Worm (Caenorhabditis elegans): ENCODE results near the gene gcy-23.
A peak's percentile ranks its signal among the peaks of the same experiment; 100 is the strongest.

gcy-23 gene

ce11 chrIV:3311243-3311642 is 22.1 kb upstream of the gcy-23 start, which contains the start of gene zip-11:
Gene zip-11 (plus strand): TSS chrIV:3311276.
- peak; percentile 31 for TF ChIP-seq ceh-48 (tag; optimal IDR thresholded peaks at IDR 0.05)
- no peak for TF ChIP-seq che-1 (tag; optimal IDR thresholded peaks at IDR 0.05)
- TF ChIP-seq npax-4 (tag; optimal IDR thresholded peaks at IDR 0.05): no peak
- TF ChIP-seq lim-6 (tag; optimal IDR thresholded peaks at IDR 0.05): no peak
- no peak for TF ChIP-seq hlh-13 (GFP tag; optimal IDR thresholded peaks at IDR 0.05)
- TF ChIP-seq ets-4 (tag; optimal IDR thresholded peaks at IDR 0.05): peak; percentile 30
- no peak for TF ChIP-seq ceh-6 (GFP tag; optimal IDR thresholded peaks at IDR 0.05)
- TF ChIP-seq hlh-15 (tag; optimal IDR thresholded peaks at IDR 0.05): no peak
- no peak for TF ChIP-seq hlh-6 (tag; optimal IDR thresholded peaks at IDR 0.05)
- TF ChIP-seq rnt-1 (tag; optimal IDR thresholded peaks at IDR 0.05): peak; percentile 64
- TF ChIP-seq dve-1 (tag; optimal IDR thresholded peaks at IDR 0.05): no peak
- TF ChIP-seq ceh-18 (tag; optimal IDR thresholded peaks at IDR 0.05): peak; percentile 65
- no peak for TF ChIP-seq ttx-3 (tag; optimal IDR thresholded peaks at IDR 0.05)
- TF ChIP-seq tbx-7 (tag; optimal IDR thresholded peaks at IDR 0.05): no peak
- TF ChIP-seq ref-2 (tag; optimal IDR thresholded peaks at IDR 0.05): peak; percentile 14
- peak; percentile 15 for TF ChIP-seq tbx-2 (tag; optimal IDR thresholded peaks at IDR 0.05)
- peak; percentile 72 for TF ChIP-seq ceh-31 (tag; optimal IDR thresholded peaks at IDR 0.05)
- peak; percentile 0 for TF ChIP-seq ceh-34 (tag; optimal IDR thresholded peaks at IDR 0.05)
- TF ChIP-seq pha-4 (tag; optimal IDR thresholded peaks at IDR 0.05): no peak
- no peak for TF ChIP-seq sox-4 (tag; optimal IDR thresholded peaks at IDR 0.05)
- peak; percentile 10 for TF ChIP-seq nfya-1 (tag; optimal IDR thresholded peaks at IDR 0.05)
- TF ChIP-seq pros-1 (tag; optimal IDR thresholded peaks at IDR 0.05): no peak
- peak; percentile 73 for TF ChIP-seq unc-55 (GFP tag; optimal IDR thresholded peaks at IDR 0.05)

ce11 chrIV:3310662-3311219 is 21.6 kb upstream of the gcy-23 start:
- peak; percentile 42 for TF ChIP-seq elt-2 (tag; optimal IDR thresholded peaks at IDR 0.05)
- TF ChIP-seq C08G9.2 (tag; optimal IDR thresholded peaks at IDR 0.05): no peak

- no peak for TF ChIP-seq hlh-13 (GFP tag; optimal IDR thresholded peaks at IDR 0.05)
- TF ChIP-seq fkh-10 (GFP tag; optimal IDR thresholded peaks at IDR 0.05): no peak
- no peak for TF ChIP-seq pha-4 (tag; optimal IDR thresholded peaks at IDR 0.05)
- no peak for TF ChIP-seq sox-2 (GFP tag; IDR thresholded peaks at IDR 0.05)
- no peak for TF ChIP-seq pqm-1 (tag; optimal IDR thresholded peaks at IDR 0.05)
- no peak for TF ChIP-seq unc-42 (tag; optimal IDR thresholded peaks at IDR 0.05)
- no peak for TF ChIP-seq unc-55 (GFP tag; optimal IDR thresholded peaks at IDR 0.05)
- no peak for TF ChIP-seq unc-86 (tag; optimal IDR thresholded peaks at IDR 0.05)
- TF ChIP-seq lin-11 (tag; optimal IDR thresholded peaks at IDR 0.05): no peak
- TF ChIP-seq syd-9 (tag; optimal IDR thresholded peaks at IDR 0.05): no peak
These were observed 19.7 kb upstream of the gcy-23 start for ce11 chrIV:3308885-3309284.

ce11 chrIV:3307463-3307862 is 18.3 kb upstream of the gcy-23 start, which contains the start of gene W08E12.9:
Gene W08E12.9 (minus strand): TSS chrIV:3307563.
- TF ChIP-seq npax-4 (tag; optimal IDR thresholded peaks at IDR 0.05): no peak
- no peak for TF ChIP-seq dve-1 (tag; optimal IDR thresholded peaks at IDR 0.05)
- TF ChIP-seq unc-42 (tag; optimal IDR thresholded peaks at IDR 0.05): no peak
- TF ChIP-seq rnt-1 (tag; optimal IDR thresholded peaks at IDR 0.05): no peak
- no peak for TF ChIP-seq pqm-1 (tag; optimal IDR thresholded peaks at IDR 0.05)
- TF ChIP-seq elt-4 (tag; optimal IDR thresholded peaks at IDR 0.05): no peak
- TF ChIP-seq unc-55 (GFP tag; optimal IDR thresholded peaks at IDR 0.05): no peak

ce11 chrIV:3305575-3305974 is 16.4 kb upstream of the gcy-23 start, which contains the start of gene W08E12.2:
Gene W08E12.2 (plus strand): TSS chrIV:3305875.
- TF ChIP-seq C08G9.2 (tag; optimal IDR thresholded peaks at IDR 0.05): no peak
- TF ChIP-seq nhr-232 (tag; optimal IDR thresholded peaks at IDR 0.05): no peak
- TF ChIP-seq ttx-3 (tag; optimal IDR thresholded peaks at IDR 0.05): no peak
- no peak for TF ChIP-seq madf-2 (tag; optimal IDR thresholded peaks at IDR 0.05)
- TF ChIP-seq K02D7.2 (tag; optimal IDR thresholded peaks at IDR 0.05): no peak
- no peak for TF ChIP-seq unc-42 (tag; optimal IDR thresholded peaks at IDR 0.05)
- no peak for TF ChIP-seq unc-3 (GFP tag; conservative IDR thresholded peaks at IDR 0.05)
- no peak for TF ChIP-seq unc-3 (tag; optimal IDR thresholded peaks at IDR 0.05)
- TF ChIP-seq ceh-6 (GFP tag; optimal IDR thresholded peaks at IDR 0.05): no peak
- no peak for TF ChIP-seq Y22D7AL.16 (tag; optimal IDR thresholded peaks at IDR 0.05)
- no peak for TF ChIP-seq fkh-6 (tag; optimal IDR thresholded peaks at IDR 0.05)
- TF ChIP-seq lin-11 (tag; optimal IDR thresholded peaks at IDR 0.05): no peak
- TF ChIP-seq nhr-11 (tag; optimal IDR thresholded peaks at IDR 0.05): no peak
